Fruit fly (Drosophila melanogaster) whole organism, pupa: ENCODE results near the gene CG7632.

Experiments
- CG10348 ChIP-seq: fragments of 200-800 bp; sonication (Bioruptor generic); IDR thresholded peaks from 2 replicates; pipeline ENCODE4 v1.3.6; 2022; ENCODE audit warnings: missing biosample characterization, missing genetic modification characterization
- CG12605 ChIP-seq: fragments of 200-800 bp; sonication (Bioruptor generic); IDR thresholded peaks from 2 replicates; pipeline ENCODE4 v1.3.6; 2022; ENCODE audit warnings: missing biosample characterization, missing genetic modification characterization
- CG13204 ChIP-seq: fragments of 200-800 bp; sonication (Bioruptor generic); optimal IDR thresholded peaks from 2 replicates; lab custom pipeline; 2018; ENCODE audit warnings: missing biosample characterization, mild to moderate bottlenecking, missing genetic modification characterization, moderate library complexity
- CG14655 ChIP-seq: fragments of 200-800 bp; sonication (Bioruptor generic); optimal IDR thresholded peaks from 3 replicates; lab custom pipeline; 2017; ENCODE audit warnings: mild to moderate bottlenecking, missing biosample characterization, missing genetic modification reagents, missing genetic modification characterization
- CG15710 ChIP-seq: fragments of 200-800 bp; sonication (Bioruptor generic); optimal IDR thresholded peaks from 2 replicates; lab custom pipeline; 2018; ENCODE audit warnings: missing biosample characterization, mild to moderate bottlenecking, missing genetic modification characterization, moderate library complexity
- CG17806 ChIP-seq: fragments of 200-800 bp; sonication (Bioruptor generic); optimal IDR thresholded peaks from 2 replicates; lab custom pipeline; 2018; ENCODE audit warnings: missing biosample characterization, mild to moderate bottlenecking, missing genetic modification characterization, moderate library complexity
- CG32121 ChIP-seq: fragments of 200-800 bp; sonication (Bioruptor generic); IDR thresholded peaks from 2 replicates; pipeline ENCODE4 v1.3.6; 2022; ENCODE audit warnings: missing biosample characterization, missing genetic modification characterization
- CG34367 ChIP-seq: fragments of 200-800 bp; sonication (Bioruptor generic); optimal IDR thresholded peaks from 2 replicates; lab custom pipeline; 2018; ENCODE audit warnings: missing biosample characterization, mild to moderate bottlenecking, missing genetic modification characterization
- CG4496 ChIP-seq: fragments of 200-800 bp; sonication (Bioruptor generic); IDR thresholded peaks from 3 replicates; pipeline ENCODE4 v1.3.6; 2022; ENCODE audit warnings: missing biosample characterization, missing genetic modification characterization
- CG8159 ChIP-seq: fragments of 200-800 bp; sonication (Bioruptor generic); optimal IDR thresholded peaks from 3 replicates; lab custom pipeline; 2018; ENCODE audit warnings: missing biosample characterization, mild to moderate bottlenecking, missing genetic modification characterization, moderate library complexity
- CG8301 ChIP-seq: fragments of 200-800 bp; sonication (Bioruptor generic); optimal IDR thresholded peaks from 2 replicates; lab custom pipeline; 2018; ENCODE audit warnings: missing biosample characterization, mild to moderate bottlenecking, missing genetic modification characterization
- CG9948 ChIP-seq: fragments of 200-800 bp; sonication (Bioruptor generic); optimal IDR thresholded peaks from 2 replicates; lab custom pipeline; 2018; ENCODE audit warnings: missing biosample characterization, mild to moderate bottlenecking, missing genetic modification characterization, moderate library complexity
- D1 ChIP-seq: fragments of 200-800 bp; sonication (Bioruptor generic); optimal IDR thresholded peaks from 2 replicates; lab custom pipeline; 2018; ENCODE audit warnings: missing biosample characterization, mild to moderate bottlenecking, missing genetic modification characterization, moderate library complexity
- EcR ChIP-seq: fragments of 200-800 bp; sonication (Bioruptor generic); optimal IDR thresholded peaks from 3 replicates; lab custom pipeline; 2019; ENCODE audit warnings: missing biosample characterization, missing genetic modification characterization, mild to moderate bottlenecking, moderate library complexity, missing genetic modification reagents
- Ets98B ChIP-seq: fragments of 200-800 bp; sonication (Bioruptor generic); IDR thresholded peaks from 2 replicates; pipeline ENCODE4 v1.3.6; 2022; ENCODE audit warnings: missing biosample characterization, missing genetic modification characterization
- Pif1A ChIP-seq: fragments of 200-800 bp; sonication (Bioruptor generic); optimal IDR thresholded peaks from 3 replicates; lab custom pipeline; 2016; ENCODE audit warnings: missing biosample characterization, missing genetic modification characterization
- Pif1B ChIP-seq: fragments of 200-800 bp; sonication (Bioruptor generic); optimal IDR thresholded peaks from 3 replicates; lab custom pipeline; 2016; ENCODE audit warnings: missing biosample characterization, missing genetic modification characterization
- Snoo ChIP-seq: fragments of 200-800 bp; sonication (Bioruptor generic); optimal IDR thresholded peaks from 3 replicates; lab custom pipeline; 2017; ENCODE audit warnings: missing biosample characterization, mild to moderate bottlenecking, missing genetic modification characterization, inconsistent platforms
- fd96Ca ChIP-seq: fragments of 200-800 bp; sonication (Bioruptor generic); IDR thresholded peaks from 3 replicates; pipeline ENCODE4 v1.3.6; 2022; ENCODE audit warnings: missing biosample characterization, missing genetic modification characterization
- gl ChIP-seq: fragments of 200-800 bp; sonication (Bioruptor generic); optimal IDR thresholded peaks from 2 replicates; lab custom pipeline; 2018; ENCODE audit warnings: missing biosample characterization, mild to moderate bottlenecking, missing genetic modification characterization
- rn ChIP-seq: fragments of 200-800 bp; sonication (Bioruptor generic); IDR thresholded peaks from 2 replicates; pipeline ENCODE4 v1.3.6; 2022; ENCODE audit warnings: missing biosample characterization, missing genetic modification characterization

CG7632 gene

DNA sequence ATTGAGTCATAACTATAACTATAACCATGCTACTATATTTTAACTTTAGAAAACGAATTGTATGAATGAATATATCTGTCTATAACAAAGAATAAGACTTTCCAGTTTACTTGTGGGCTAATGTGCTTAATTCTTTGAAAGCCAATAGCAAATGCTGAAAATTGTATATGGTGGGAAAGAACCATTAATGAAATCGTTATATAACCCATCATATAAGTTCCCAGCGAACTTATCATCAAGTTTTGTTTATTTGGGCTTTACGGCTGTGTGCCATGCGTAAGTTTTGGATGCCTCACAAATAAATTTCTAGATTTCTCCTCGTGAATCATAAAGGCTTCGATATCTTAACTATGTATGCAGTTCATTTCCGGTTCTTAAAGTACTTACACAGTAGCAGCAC, 20.7 kb upstream of the CG7632 start:
- TF ChIP-seq CG8159 = no peak
- no peak for TF ChIP-seq Snoo (tag; lab: Kevin White, UChicago)
- no peak for TF ChIP-seq gl (tag; lab: Kevin White, UChicago)
- no peak for TF ChIP-seq Pif1B
- TF ChIP-seq Pif1A = no peak
- TF ChIP-seq CG15710 (tag; lab: Kevin White, UChicago) = no peak
- TF ChIP-seq EcR (GFP tag; lab: Kevin White, UChicago) = no peak
- TF ChIP-seq CG12605 (GFP tag; lab: Robert Waterston, UW) = no peak
- TF ChIP-seq rn (GFP tag; lab: Robert Waterston, UW) = no peak
- no peak for TF ChIP-seq D1 (tag; lab: Kevin White, UChicago)
- no peak for TF ChIP-seq CG32121 (GFP tag; lab: Robert Waterston, UW)
- no peak for TF ChIP-seq CG9948
- TF ChIP-seq fd96Ca (GFP tag; lab: Robert Waterston, UW) = no peak
- no peak for TF ChIP-seq CG10348
- TF ChIP-seq CG4496 (GFP tag; lab: Robert Waterston, UW) = no peak

dm6 chr3L:21284720-21285638, 19.5 kb upstream of the CG7632 start:
- TF ChIP-seq Snoo (tag; lab: Kevin White, UChicago) = no peak
- TF ChIP-seq CG10348 = no peak; the same call in 1 of the 2 replicates
- TF ChIP-seq CG12605 (GFP tag; lab: Robert Waterston, UW) = no peak
- TF ChIP-seq CG32121 (GFP tag; lab: Robert Waterston, UW) = no peak
- no peak for TF ChIP-seq CG13204 (GFP tag; lab: Kevin White, UChicago)

dm6 chr3L:21285639-21286338, 18.7 kb upstream of the CG7632 start, which contains the start of the genes CG12974 and pzg:
CG12974 (minus strand) TSS chr3L:21285962.
pzg (plus strand) TSS chr3L:21286099.
- TF ChIP-seq Pif1B = no peak
- peak; percentile 78; the same call in 2 of the 3 replicates for TF ChIP-seq fd96Ca (GFP tag; lab: Robert Waterston, UW)
- TF ChIP-seq rn (GFP tag; lab: Robert Waterston, UW) = 0 out of 2 replicates have a peak, but pooled peaks have one; percentile 9
- peak; percentile 29; the same call in 1 of the 2 replicates for TF ChIP-seq Ets98B
- TF ChIP-seq CG10348 = no peak
- TF ChIP-seq Pif1A = no peak
- peak; percentile 57 for TF ChIP-seq CG8159
- TF ChIP-seq CG13204 (GFP tag; lab: Kevin White, UChicago) = no peak
- no peak for TF ChIP-seq D1 (tag; lab: Kevin White, UChicago)
- no peak for TF ChIP-seq CG8301 (tag; lab: Kevin White, UChicago)
- TF ChIP-seq CG4496 (GFP tag; lab: Robert Waterston, UW) = peak; percentile 81; the same call in 2 of the 3 replicates
- no peak for TF ChIP-seq CG12605 (GFP tag; lab: Robert Waterston, UW)
- TF ChIP-seq CG14655 = no peak
- TF ChIP-seq EcR (GFP tag; lab: Kevin White, UChicago) = peak; percentile 61
- peak; percentile 40 for TF ChIP-seq gl (tag; lab: Kevin White, UChicago)
- peak; percentile 34; the same call in 1 of the 2 replicates for TF ChIP-seq CG32121 (GFP tag; lab: Robert Waterston, UW)
- peak; percentile 61 for TF ChIP-seq Snoo (tag; lab: Kevin White, UChicago)
- TF ChIP-seq CG34367 (tag; lab: Kevin White, UChicago) = peak; percentile 55
- peak; percentile 56 for TF ChIP-seq CG15710 (tag; lab: Kevin White, UChicago)
- TF ChIP-seq CG9948 = peak; percentile 38
- no peak for TF ChIP-seq CG17806 (tag; lab: Kevin White, UChicago)

dm6 chr3L:21290336-21290735, 14.2 kb upstream of the CG7632 start:
- TF ChIP-seq Pif1A = no peak
- TF ChIP-seq EcR (GFP tag; lab: Kevin White, UChicago) = peak; percentile 77

dm6 chr3L:21291055-21291454, 13.4 kb upstream of the CG7632 start:
- no peak for TF ChIP-seq rn (GFP tag; lab: Robert Waterston, UW)
- TF ChIP-seq CG12605 (GFP tag; lab: Robert Waterston, UW) = no peak
- TF ChIP-seq CG34367 (tag; lab: Kevin White, UChicago) = no peak

dm6 chr3L:21292700-21293099, 11.8 kb upstream of the CG7632 start, which contains the start of gene Cpr78Ca:
Cpr78Ca (minus strand) TSS chr3L:21292800.
- TF ChIP-seq CG17806 (tag; lab: Kevin White, UChicago) (no peak), Snoo (tag; lab: Kevin White, UChicago) (no peak), CG8301 (tag; lab: Kevin White, UChicago) (no peak), gl (tag; lab: Kevin White, UChicago) (no peak), CG4496 (GFP tag; lab: Robert Waterston, UW) (no peak), CG8159 (no peak), fd96Ca (GFP tag; lab: Robert Waterston, UW) (no peak), CG15710 (tag; lab: Kevin White, UChicago) (no peak)
